Worm (Caenorhabditis elegans) whole organism, late embryonic: Measurements from ENCODE around the gene selt-1.1.

Source experiments
- ceh-2 ChIP-seq: sonication (generic microtip); optimal IDR thresholded peaks from 2 replicates; lab custom pipeline; 2016; ENCODE audit warnings: missing genotype, missing genetic modification characterization, missing compliant biosample characterization
- ceh-9 ChIP-seq: sonication (generic microtip); optimal IDR thresholded peaks from 2 replicates; lab custom pipeline; 2016; ENCODE audit warnings: mild to moderate bottlenecking, missing genetic modification characterization, inconsistent platforms, missing compliant biosample characterization
- ets-4 ChIP-seq: sonication (generic microtip); optimal IDR thresholded peaks from 2 replicates; lab custom pipeline; 2016; ENCODE audit warnings: missing genetic modification characterization, missing compliant biosample characterization
- pha-4 ChIP-seq: fragments of 150-350 bp; optimal IDR thresholded peaks from 2 replicates; lab custom pipeline; 2018; ENCODE audit warnings: missing biosample characterization, missing genetic modification reagents, missing genetic modification characterization
- unc-86 ChIP-seq: sonication (generic microtip); optimal IDR thresholded peaks from 2 replicates; lab custom pipeline; 2016; ENCODE audit warnings: missing genetic modification characterization, missing compliant biosample characterization

DNA sequence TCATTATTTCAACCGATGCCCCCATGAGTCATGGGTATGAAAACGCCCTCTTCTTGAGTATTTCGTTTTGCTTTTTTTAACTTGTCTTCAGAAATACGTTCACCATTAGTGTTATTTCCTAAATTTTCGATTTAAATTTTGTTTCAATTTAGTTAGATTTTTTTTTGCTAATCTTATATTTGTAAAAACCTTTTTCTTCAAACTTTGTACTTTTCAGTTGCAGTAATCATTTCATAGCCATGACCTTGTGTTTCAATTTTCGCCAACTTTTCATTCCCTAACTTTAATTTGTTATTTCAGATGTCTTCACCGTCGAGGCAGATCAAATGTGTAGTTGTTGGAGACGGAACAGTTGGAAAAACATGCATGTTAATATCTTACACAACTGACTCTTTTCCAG, 2.0 kb upstream of the selt-1.1 start, which contains the start of gene mig-2:
- TF ChIP-seq ceh-9 (no peak), pha-4 (no peak), ceh-2 (no peak), ets-4 (tag; lab: Kevin White, UChicago) (no peak), unc-86 (no peak)
